Fruit fly (Drosophila melanogaster): ENCODE data around the gene IntS10.

- TF ChIP-seq psq (optimal IDR thresholded peaks at IDR 0.05) (no peak), insv (optimal IDR thresholded peaks at IDR 0.05) (no peak), Myc (optimal IDR thresholded peaks at IDR 0.05) (no peak), ttk (optimal IDR thresholded peaks at IDR 0.05) (no peak), Sin3A (optimal IDR thresholded peaks at IDR 0.05) (no peak)
These were observed at the start of gene IntS10, which contains the start of the genes CG32264 and ntc for dm6 chr3L:3806330-3806729.

Measured in Kc167 (cell line).